Worm (Caenorhabditis elegans): Measurements from ENCODE around the gene mrps-21.

- TF ChIP-seq dao-5 (tag; optimal IDR thresholded peaks at IDR 0.05) (no peak), him-1 (tag; optimal IDR thresholded peaks at IDR 0.05) (no peak), W03F9.2 (tag; optimal IDR thresholded peaks at IDR 0.05) (no peak)
These were observed 8.5 kb upstream of the mrps-21 start for ce11 chrIV:4667835-4668234.
